Fruit fly (Drosophila melanogaster) whole organism, pupa: ENCODE results near the gene Oatp26F.

ENCODE experiments used
- CG10348 ChIP-seq: fragments of 200-800 bp; sonication (Bioruptor generic); IDR thresholded peaks from 2 replicates; pipeline ENCODE4 v1.3.6; 2022; ENCODE audit warnings: missing biosample characterization, missing genetic modification characterization
- CG12605 ChIP-seq: fragments of 200-800 bp; sonication (Bioruptor generic); IDR thresholded peaks from 2 replicates; pipeline ENCODE4 v1.3.6; 2022; ENCODE audit warnings: missing biosample characterization, missing genetic modification characterization
- CG13204 ChIP-seq: fragments of 200-800 bp; sonication (Bioruptor generic); optimal IDR thresholded peaks from 2 replicates; lab custom pipeline; 2018; ENCODE audit warnings: missing biosample characterization, mild to moderate bottlenecking, missing genetic modification characterization, moderate library complexity
- CG14655 ChIP-seq: fragments of 200-800 bp; sonication (Bioruptor generic); optimal IDR thresholded peaks from 3 replicates; lab custom pipeline; 2017; ENCODE audit warnings: mild to moderate bottlenecking, missing biosample characterization, missing genetic modification reagents, missing genetic modification characterization
- CG15710 ChIP-seq: fragments of 200-800 bp; sonication (Bioruptor generic); optimal IDR thresholded peaks from 2 replicates; lab custom pipeline; 2018; ENCODE audit warnings: missing biosample characterization, mild to moderate bottlenecking, missing genetic modification characterization, moderate library complexity
- CG17806 ChIP-seq: fragments of 200-800 bp; sonication (Bioruptor generic); optimal IDR thresholded peaks from 2 replicates; lab custom pipeline; 2018; ENCODE audit warnings: missing biosample characterization, mild to moderate bottlenecking, missing genetic modification characterization, moderate library complexity
- CG32121 ChIP-seq: fragments of 200-800 bp; sonication (Bioruptor generic); IDR thresholded peaks from 2 replicates; pipeline ENCODE4 v1.3.6; 2022; ENCODE audit warnings: missing biosample characterization, missing genetic modification characterization
- CG34367 ChIP-seq: fragments of 200-800 bp; sonication (Bioruptor generic); optimal IDR thresholded peaks from 2 replicates; lab custom pipeline; 2018; ENCODE audit warnings: missing biosample characterization, mild to moderate bottlenecking, missing genetic modification characterization
- CG4496 ChIP-seq: fragments of 200-800 bp; sonication (Bioruptor generic); IDR thresholded peaks from 3 replicates; pipeline ENCODE4 v1.3.6; 2022; ENCODE audit warnings: missing biosample characterization, missing genetic modification characterization
- CG8159 ChIP-seq: fragments of 200-800 bp; sonication (Bioruptor generic); optimal IDR thresholded peaks from 3 replicates; lab custom pipeline; 2018; ENCODE audit warnings: missing biosample characterization, mild to moderate bottlenecking, missing genetic modification characterization, moderate library complexity
- CG8301 ChIP-seq: fragments of 200-800 bp; sonication (Bioruptor generic); optimal IDR thresholded peaks from 2 replicates; lab custom pipeline; 2018; ENCODE audit warnings: missing biosample characterization, mild to moderate bottlenecking, missing genetic modification characterization
- CG9948 ChIP-seq: fragments of 200-800 bp; sonication (Bioruptor generic); optimal IDR thresholded peaks from 2 replicates; lab custom pipeline; 2018; ENCODE audit warnings: missing biosample characterization, mild to moderate bottlenecking, missing genetic modification characterization, moderate library complexity
- D1 ChIP-seq: fragments of 200-800 bp; sonication (Bioruptor generic); optimal IDR thresholded peaks from 2 replicates; lab custom pipeline; 2018; ENCODE audit warnings: missing biosample characterization, mild to moderate bottlenecking, missing genetic modification characterization, moderate library complexity
- EcR ChIP-seq: fragments of 200-800 bp; sonication (Bioruptor generic); optimal IDR thresholded peaks from 3 replicates; lab custom pipeline; 2019; ENCODE audit warnings: missing biosample characterization, missing genetic modification characterization, mild to moderate bottlenecking, moderate library complexity, missing genetic modification reagents
- Ets98B ChIP-seq: fragments of 200-800 bp; sonication (Bioruptor generic); IDR thresholded peaks from 2 replicates; pipeline ENCODE4 v1.3.6; 2022; ENCODE audit warnings: missing biosample characterization, missing genetic modification characterization
- Pif1A ChIP-seq: fragments of 200-800 bp; sonication (Bioruptor generic); optimal IDR thresholded peaks from 3 replicates; lab custom pipeline; 2016; ENCODE audit warnings: missing biosample characterization, missing genetic modification characterization
- Pif1B ChIP-seq: fragments of 200-800 bp; sonication (Bioruptor generic); optimal IDR thresholded peaks from 3 replicates; lab custom pipeline; 2016; ENCODE audit warnings: missing biosample characterization, missing genetic modification characterization
- Snoo ChIP-seq: fragments of 200-800 bp; sonication (Bioruptor generic); optimal IDR thresholded peaks from 3 replicates; lab custom pipeline; 2017; ENCODE audit warnings: missing biosample characterization, mild to moderate bottlenecking, missing genetic modification characterization, inconsistent platforms
- fd96Ca ChIP-seq: fragments of 200-800 bp; sonication (Bioruptor generic); IDR thresholded peaks from 3 replicates; pipeline ENCODE4 v1.3.6; 2022; ENCODE audit warnings: missing biosample characterization, missing genetic modification characterization
- gl ChIP-seq: fragments of 200-800 bp; sonication (Bioruptor generic); optimal IDR thresholded peaks from 2 replicates; lab custom pipeline; 2018; ENCODE audit warnings: missing biosample characterization, mild to moderate bottlenecking, missing genetic modification characterization
- rn ChIP-seq: fragments of 200-800 bp; sonication (Bioruptor generic); IDR thresholded peaks from 2 replicates; pipeline ENCODE4 v1.3.6; 2022; ENCODE audit warnings: missing biosample characterization, missing genetic modification characterization

The Oatp26F gene

DNA sequence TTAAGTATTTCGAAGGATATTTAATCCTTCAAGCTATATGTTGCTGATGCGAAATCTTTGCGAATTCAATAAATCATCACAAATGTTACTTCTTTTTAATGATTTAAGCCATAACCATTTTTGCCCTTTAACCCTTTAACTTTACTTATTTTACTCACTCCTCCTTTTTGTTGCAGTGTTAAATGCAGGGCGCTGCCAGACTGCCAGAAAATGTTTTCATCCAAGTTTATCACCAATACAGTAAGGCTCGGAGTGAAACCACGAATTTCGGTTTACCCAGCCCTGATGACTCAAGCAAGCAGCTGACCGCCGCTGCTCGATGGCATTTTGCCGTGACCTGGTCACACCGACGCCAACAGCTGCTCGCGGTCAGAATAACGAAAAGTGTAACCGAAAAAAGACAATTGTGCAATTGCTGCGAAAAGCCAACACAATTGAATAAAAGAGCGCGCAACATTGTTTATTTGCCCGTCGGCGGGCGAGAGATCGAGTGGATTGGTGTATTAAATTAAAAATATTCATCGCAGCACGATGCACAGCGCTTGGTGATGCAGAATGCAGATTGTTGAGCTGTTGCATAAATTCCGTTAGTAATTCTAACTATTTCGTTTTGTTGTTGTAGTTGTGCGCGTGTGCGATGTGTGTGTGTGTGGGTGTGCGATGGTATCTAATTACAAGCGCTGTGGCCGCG lies 21.4 kb downstream of the Oatp26F start, which contains the start of gene CG11050:
Gene CG11050 (plus strand): TSS at position 329 of the 691 bp plus-strand sequence.
- peak; percentile 37 for TF ChIP-seq rn (GFP tag; lab: Robert Waterston, UW)
- TF ChIP-seq CG15710 (tag; lab: Kevin White, UChicago): peak; percentile 19
- no peak for TF ChIP-seq EcR (GFP tag; lab: Kevin White, UChicago)
- peak; percentile 22 for TF ChIP-seq CG9948 (tag; lab: Kevin White, UChicago)
- peak; percentile 58 for TF ChIP-seq Snoo (tag; lab: Kevin White, UChicago)
- TF ChIP-seq CG32121 (GFP tag; lab: Robert Waterston, UW): peak; percentile 77
- peak; percentile 76 for TF ChIP-seq CG12605 (GFP tag; lab: Robert Waterston, UW)
- no peak for TF ChIP-seq CG10348 (GFP tag; lab: Robert Waterston, UW)
- TF ChIP-seq Ets98B: peak; percentile 77
- peak; percentile 35 for TF ChIP-seq Pif1B (GFP tag; lab: Kevin White, UChicago)
- peak; percentile 66 for TF ChIP-seq CG14655 (GFP tag; lab: Kevin White, UChicago)
- TF ChIP-seq D1 (tag; lab: Kevin White, UChicago): peak; percentile 30
- TF ChIP-seq Pif1A (GFP tag; lab: Kevin White, UChicago): peak; percentile 7
- peak; percentile 61; the same call in 2 of the 3 replicates for TF ChIP-seq fd96Ca (GFP tag; lab: Robert Waterston, UW)
- peak; percentile 68 for TF ChIP-seq CG8301 (tag; lab: Kevin White, UChicago)
- peak; percentile 58 for TF ChIP-seq CG17806
- peak; percentile 89 for TF ChIP-seq CG4496
- peak; percentile 50 for TF ChIP-seq CG8159 (tag; lab: Kevin White, UChicago)
- peak; percentile 54 for TF ChIP-seq CG34367 (tag; lab: Kevin White, UChicago)
- no peak for TF ChIP-seq gl
- TF ChIP-seq CG13204 (GFP tag; lab: Kevin White, UChicago): no peak

dm6 chr2L:6601018-6601505 lies 31.1 kb downstream of the Oatp26F start, which contains the start of gene Dpp10:
TSS of gene Dpp10 (minus strand) at chr2L:6601068.
- TF ChIP-seq rn (GFP tag; lab: Robert Waterston, UW): 0 out of 2 replicates have a peak, but pooled peaks have one; percentile 17
- TF ChIP-seq CG34367 (tag; lab: Kevin White, UChicago): peak; percentile 56
- TF ChIP-seq Ets98B: peak; percentile 89
- TF ChIP-seq CG32121 (GFP tag; lab: Robert Waterston, UW): peak; percentile 88
- TF ChIP-seq CG8301 (tag; lab: Kevin White, UChicago): peak; percentile 66
- TF ChIP-seq CG4496: peak; percentile 90
- TF ChIP-seq CG17806: no peak
- TF ChIP-seq Pif1B (GFP tag; lab: Kevin White, UChicago): peak; percentile 55
- peak; percentile 78 for TF ChIP-seq Pif1A (GFP tag; lab: Kevin White, UChicago)
- TF ChIP-seq CG15710 (tag; lab: Kevin White, UChicago): peak; percentile 72
- no peak for TF ChIP-seq EcR (GFP tag; lab: Kevin White, UChicago)
- no peak for TF ChIP-seq CG9948 (tag; lab: Kevin White, UChicago)
- peak; percentile 78 for TF ChIP-seq CG8159 (tag; lab: Kevin White, UChicago)
- peak; percentile 86 for TF ChIP-seq fd96Ca (GFP tag; lab: Robert Waterston, UW)
- peak; percentile 72 for TF ChIP-seq CG10348 (GFP tag; lab: Robert Waterston, UW)
- TF ChIP-seq gl: no peak
- peak; percentile 2 for TF ChIP-seq D1 (tag; lab: Kevin White, UChicago)
- peak; percentile 79 for TF ChIP-seq CG12605 (GFP tag; lab: Robert Waterston, UW)
- peak; percentile 58 for TF ChIP-seq Snoo (tag; lab: Kevin White, UChicago)
- TF ChIP-seq CG14655 (GFP tag; lab: Kevin White, UChicago): peak; percentile 73
- no peak for TF ChIP-seq CG13204 (GFP tag; lab: Kevin White, UChicago)

- no peak for TF ChIP-seq CG4496
- TF ChIP-seq, all 21 proteins: peak for 0
These were observed 37.2 kb downstream of the Oatp26F start for dm6 chr2L:6595027-6595426.

DNA sequence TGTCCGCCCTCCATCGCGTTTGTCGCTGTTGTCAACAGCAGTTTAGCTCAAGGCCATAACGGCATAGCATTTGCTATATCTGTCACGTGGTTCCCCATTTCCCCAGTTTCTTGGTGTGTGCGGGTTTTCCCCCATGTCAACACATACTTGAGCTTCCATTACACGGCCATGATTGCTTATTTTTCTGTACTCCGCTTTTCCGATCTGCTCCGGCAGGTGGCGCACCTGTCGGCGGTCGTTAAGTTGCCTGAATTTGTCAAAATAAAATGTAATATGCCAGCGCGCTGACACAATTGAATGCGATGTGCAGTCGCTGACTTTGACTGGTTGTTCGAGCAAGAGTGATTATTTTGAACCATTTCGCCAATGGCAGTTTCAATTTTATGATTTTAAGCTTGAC lies 47.9 kb downstream of the Oatp26F start:
- TF ChIP-seq fd96Ca (GFP tag; lab: Robert Waterston, UW) (no peak), CG15710 (tag; lab: Kevin White, UChicago) (no peak), CG9948 (tag; lab: Kevin White, UChicago) (no peak), CG4496 (no peak)

DNA sequence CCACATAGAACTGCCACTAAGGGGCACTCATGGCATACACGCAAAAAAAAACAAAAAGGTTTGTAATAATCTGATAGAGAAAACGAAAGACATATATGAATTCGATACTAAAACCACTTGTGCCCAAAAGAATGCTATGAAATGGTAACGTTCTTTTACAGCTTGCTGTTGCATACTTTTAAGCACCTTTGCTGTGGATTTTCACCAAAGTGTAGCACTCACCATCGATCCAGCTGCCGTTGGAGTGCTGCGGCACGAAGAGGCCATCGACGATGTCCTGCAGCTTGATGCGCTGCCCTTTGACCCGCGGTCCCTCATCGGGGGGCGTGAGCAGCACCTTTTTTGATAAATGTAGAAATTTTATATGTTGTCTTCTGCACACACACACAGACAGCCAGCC lies 53.2 kb downstream of the Oatp26F start:
- TF ChIP-seq fd96Ca (GFP tag; lab: Robert Waterston, UW) (no peak), CG13204 (GFP tag; lab: Kevin White, UChicago) (no peak), CG12605 (GFP tag; lab: Robert Waterston, UW) (no peak), CG32121 (GFP tag; lab: Robert Waterston, UW) (no peak), Pif1A (GFP tag; lab: Kevin White, UChicago) (no peak), gl (no peak), CG4496 (no peak), CG14655 (GFP tag; lab: Kevin White, UChicago) (no peak), D1 (tag; lab: Kevin White, UChicago) (no peak), CG8301 (tag; lab: Kevin White, UChicago) (no peak), rn (GFP tag; lab: Robert Waterston, UW) (no peak), CG8159 (tag; lab: Kevin White, UChicago) (no peak), Pif1B (GFP tag; lab: Kevin White, UChicago) (no peak), Snoo (tag; lab: Kevin White, UChicago) (no peak), CG15710 (tag; lab: Kevin White, UChicago) (no peak), CG10348 (GFP tag; lab: Robert Waterston, UW) (no peak), CG34367 (tag; lab: Kevin White, UChicago) (no peak), CG17806 (no peak), CG9948 (tag; lab: Kevin White, UChicago) (no peak), EcR (GFP tag; lab: Kevin White, UChicago) (no peak)
